Fruit fly (Drosophila melanogaster): Measurements from ENCODE around the gene CG7384.

- TF ChIP-seq CG8478 (optimal IDR thresholded peaks at IDR 0.05) (no peak), pan (optimal IDR thresholded peaks at IDR 0.05) (no peak)
Observed at dm6 chr2L:10470211-10470610, 40.0 kb downstream of the CG7384 start.
